Fruit fly (Drosophila melanogaster) whole organism, wandering third instar larva: ENCODE measurements around the gene PPP4R2r.

Experiments
- Abd-B ChIP-seq: fragments of >200 bp; optimal IDR thresholded peaks from 2 replicates; lab custom pipeline; 2017; ENCODE audit warnings: missing biosample characterization, missing genetic modification characterization
- CG32264 ChIP-seq: fragments of 200-800 bp; sonication (Bioruptor generic); optimal IDR thresholded peaks from 2 replicates; lab custom pipeline; 2016; ENCODE audit warnings: missing biosample characterization, missing genetic modification characterization
- CG9705 ChIP-seq: fragments of 200-800 bp; sonication (Bioruptor generic); optimal IDR thresholded peaks from 2 replicates; lab custom pipeline; 2018; ENCODE audit warnings: missing biosample characterization, mild to moderate bottlenecking, missing genetic modification characterization
- CrebA ChIP-seq: fragments of 200-800 bp; sonication (Bioruptor generic); optimal IDR thresholded peaks from 2 replicates; lab custom pipeline; 2016; ENCODE audit warnings: missing biosample characterization, mild to moderate bottlenecking, missing genetic modification characterization, borderline replicate concordance
- Dfd ChIP-seq: fragments of >200 bp; optimal IDR thresholded peaks from 2 replicates; lab custom pipeline; 2017; ENCODE audit warnings: missing biosample characterization, missing genetic modification characterization
- Dif ChIP-seq: fragments of 200-275, 200-300 bp; sonication (Bioruptor generic); optimal IDR thresholded peaks from 2 replicates; lab custom pipeline; 2018; ENCODE audit warnings: missing biosample characterization, missing genetic modification characterization; ENCODE audit not compliant: partially characterized antibody
- GATAd ChIP-seq: sonication (Bioruptor generic); optimal IDR thresholded peaks from 2 replicates; lab custom pipeline; 2016; ENCODE audit warnings: missing biosample characterization, missing genetic modification characterization
- HLH106 ChIP-seq: fragments of 200-800 bp; optimal IDR thresholded peaks from 3 replicates; lab custom pipeline; 2019; ENCODE audit warnings: missing biosample characterization, mild to moderate bottlenecking, missing genetic modification characterization, moderate library complexity
- Hnf4 ChIP-seq: fragments of 200-800 bp; sonication (Bioruptor generic); optimal IDR thresholded peaks from 2 replicates; lab custom pipeline; 2016; ENCODE audit warnings: missing biosample characterization, mild to moderate bottlenecking, missing genetic modification characterization
- Hr78 ChIP-seq: fragments of >200 bp; optimal IDR thresholded peaks from 2 replicates; lab custom pipeline; 2017; ENCODE audit warnings: missing biosample characterization, missing genetic modification characterization
- Hr83 ChIP-seq: fragments of 200-300 bp; sonication (Bioruptor generic); optimal IDR thresholded peaks from 2 replicates; lab custom pipeline; 2016; ENCODE audit warnings: missing biosample characterization, mild to moderate bottlenecking, missing genetic modification characterization, moderate library complexity; ENCODE audit not compliant: poor library complexity, severe bottlenecking
- Jra ChIP-seq: sonication (Bioruptor generic); optimal IDR thresholded peaks from 2 replicates; lab custom pipeline; 2016; ENCODE audit warnings: missing biosample characterization, missing genetic modification characterization
- Mio ChIP-seq: sonication (Bioruptor generic); optimal IDR thresholded peaks from 2 replicates; lab custom pipeline; 2016; ENCODE audit warnings: missing biosample characterization, missing genetic modification characterization
- Myc ChIP-seq: fragments of >200 bp; optimal IDR thresholded peaks from 2 replicates; lab custom pipeline; 2017
- N ChIP-seq: fragments of >200 bp; optimal IDR thresholded peaks from 2 replicates; lab custom pipeline; 2018; ENCODE audit warnings: missing biosample characterization, missing external identifiers, missing genetic modification characterization
- Rel ChIP-seq, 2 experiments: fragments of 200-800 bp; sonication (Bioruptor generic) in 1 of 2; optimal IDR thresholded peaks; 2 replicates in 1 of 2; 3 replicates in 1 of 2; lab custom pipeline; 2016 to 2019; ENCODE audit warnings: mild to moderate bottlenecking in 2 of 2, missing biosample characterization in 2 of 2, missing genetic modification characterization in 2 of 2, moderate library complexity in 1 of 2
- Sp1 ChIP-seq: fragments of 200-800 bp; sonication (Bioruptor generic); optimal IDR thresholded peaks from 3 replicates; lab custom pipeline; 2019; ENCODE audit warnings: missing biosample characterization, mild to moderate bottlenecking, missing genetic modification characterization, moderate library complexity
- Vsx2 ChIP-seq: fragments of 200-300, 225-300 bp; sonication (Bioruptor generic); optimal IDR thresholded peaks from 2 replicates; lab custom pipeline; 2018; ENCODE audit warnings: missing biosample characterization, missing genetic modification characterization; ENCODE audit not compliant: partially characterized antibody
- br ChIP-seq: fragments of 200-800 bp; sonication (Bioruptor generic); optimal IDR thresholded peaks from 2 replicates; lab custom pipeline; 2016; ENCODE audit warnings: missing biosample characterization, missing genetic modification characterization
- brk ChIP-seq: fragments of 200-800 bp; sonication (Bioruptor generic); optimal IDR thresholded peaks from 2 replicates; lab custom pipeline; 2016; ENCODE audit warnings: missing biosample characterization, mild to moderate bottlenecking, missing genetic modification characterization
- dsf ChIP-seq: sonication (Bioruptor generic); optimal IDR thresholded peaks from 2 replicates; lab custom pipeline; 2016; ENCODE audit warnings: missing biosample characterization, missing genetic modification characterization, borderline replicate concordance
- ey ChIP-seq: fragments of 200-800 bp; sonication (Bioruptor generic); optimal IDR thresholded peaks from 2 replicates; lab custom pipeline; 2016; ENCODE audit warnings: missing biosample characterization, missing genetic modification characterization
- foxo ChIP-seq, 2 experiments: fragments of 200-800 bp; sonication (Bioruptor generic); optimal IDR thresholded peaks; 2 replicates in 1 of 2; 3 replicates in 1 of 2; lab custom pipeline; 2016 to 2017; ENCODE audit warnings: missing biosample characterization in 2 of 2, missing genetic modification characterization in 2 of 2
- fru ChIP-seq: fragments of 200-800 bp; sonication (Bioruptor generic); optimal IDR thresholded peaks from 3 replicates; lab custom pipeline; 2016; ENCODE audit warnings: missing biosample characterization, mild to moderate bottlenecking, missing genetic modification characterization
- h ChIP-seq: fragments of 200-800 bp; sonication (Bioruptor generic); optimal IDR thresholded peaks from 3 replicates; lab custom pipeline; 2016; ENCODE audit warnings: missing biosample characterization, mild to moderate bottlenecking, missing genetic modification characterization
- jim ChIP-seq: fragments of 175-275, 200-325 bp; sonication (Bioruptor generic); optimal IDR thresholded peaks from 2 replicates; lab custom pipeline; 2016; ENCODE audit warnings: missing biosample characterization, mild to moderate bottlenecking, missing genetic modification characterization
- lola ChIP-seq: fragments of >200 bp; optimal IDR thresholded peaks from 2 replicates; lab custom pipeline; 2017; ENCODE audit warnings: missing biosample characterization, missing genetic modification characterization
- pan ChIP-seq: fragments of >200 bp; optimal IDR thresholded peaks from 2 replicates; lab custom pipeline; 2017
- psq ChIP-seq: fragments of 200-800 bp; sonication (Bioruptor generic); optimal IDR thresholded peaks from 3 replicates; lab custom pipeline; 2017; ENCODE audit warnings: missing biosample characterization, mild to moderate bottlenecking, missing genetic modification characterization, moderate library complexity
- rgr ChIP-seq: fragments of 200-800 bp; sonication (Bioruptor generic); optimal IDR thresholded peaks from 3 replicates; lab custom pipeline; 2016; ENCODE audit warnings: missing biosample characterization, mild to moderate bottlenecking, missing genetic modification characterization
- sage ChIP-seq: fragments of 200-800 bp; sonication (Bioruptor generic); optimal IDR thresholded peaks from 2 replicates; lab custom pipeline; 2016; ENCODE audit warnings: missing biosample characterization, mild to moderate bottlenecking, missing genetic modification characterization
- sv ChIP-seq: fragments of 200-800 bp; sonication (Bioruptor generic); optimal IDR thresholded peaks from 3 replicates; lab custom pipeline; 2016; ENCODE audit warnings: missing biosample characterization, missing genetic modification characterization
- tai ChIP-seq: sonication (Bioruptor generic); optimal IDR thresholded peaks from 2 replicates; lab custom pipeline; 2016; ENCODE audit warnings: missing biosample characterization, missing genetic modification characterization
- usp ChIP-seq: fragments of >200 bp; optimal IDR thresholded peaks from 2 replicates; lab custom pipeline; 2017; ENCODE audit warnings: missing biosample characterization, missing genetic modification characterization
- woc ChIP-seq: sonication (Bioruptor generic); optimal IDR thresholded peaks from 2 replicates; lab custom pipeline; 2016; ENCODE audit warnings: missing biosample characterization, mild to moderate bottlenecking, missing genetic modification characterization

PPP4R2r gene

dm6 chrX:10460506-10461114 is 18.0 kb upstream of the PPP4R2r start, which contains the start of gene Neb-cGP (continued):
- TF ChIP-seq GATAd (GFP tag; lab: Kevin White, UChicago) = no peak
- TF ChIP-seq N (GFP tag; lab: Kevin White, UChicago) = no peak
- TF ChIP-seq Hr78 (GFP tag; lab: Kevin White, UChicago) = no peak
- no peak for TF ChIP-seq Rel (GFP tag; optimal IDR thresholded peaks at IDR 0.05; lab: Kevin White, UChicago)
- TF ChIP-seq Rel (tag; optimal IDR thresholded peaks at IDR 0.05; lab: Kevin White, UChicago) = peak; percentile 65
- TF ChIP-seq pan (lab: Kevin White, UChicago) = no peak
- TF ChIP-seq CG32264 (GFP tag; lab: Kevin White, UChicago) = no peak
- no peak for TF ChIP-seq Jra
- peak; percentile 77 for TF ChIP-seq h (GFP tag; lab: Kevin White, UChicago)
- TF ChIP-seq rgr = peak; percentile 75
- TF ChIP-seq foxo (GFP tag; optimal IDR thresholded peaks at IDR 0.05; lab: Kevin White, UChicago) = peak in 1 of 2 experiments; percentile 83
- TF ChIP-seq Mio (GFP tag; lab: Kevin White, UChicago) = no peak
- peak; percentile 53 for TF ChIP-seq br (GFP tag; lab: Kevin White, UChicago)
- TF ChIP-seq, all 38 proteins: peak for 19

- peak; percentile 14 for TF ChIP-seq rgr
- TF ChIP-seq Sp1 (GFP tag; lab: Kevin White, UChicago) = peak; percentile 3
- TF ChIP-seq fru = no peak
Measured at dm6 chrX:10461938-10462337, 16.7 kb upstream of the PPP4R2r start.

- no peak for TF ChIP-seq Rel (GFP tag; optimal IDR thresholded peaks at IDR 0.05; lab: Kevin White, UChicago)
- TF ChIP-seq Rel (tag; optimal IDR thresholded peaks at IDR 0.05; lab: Kevin White, UChicago) = peak; percentile 5
- no peak for TF ChIP-seq pan (lab: Kevin White, UChicago)
- TF ChIP-seq jim (GFP tag; lab: Kevin White, UChicago) = no peak
- no peak for TF ChIP-seq Jra
- peak; percentile 29 for TF ChIP-seq fru
- TF ChIP-seq foxo (GFP tag; optimal IDR thresholded peaks at IDR 0.05; lab: Kevin White, UChicago) = peak in 1 of 2 experiments; percentile 42
- TF ChIP-seq h (GFP tag; lab: Kevin White, UChicago) = peak; percentile 19
- peak; percentile 16 for TF ChIP-seq HLH106 (tag; lab: Kevin White, UChicago)
- no peak for TF ChIP-seq sage (GFP tag; lab: Kevin White, UChicago)
- TF ChIP-seq Hr83 (GFP tag; lab: Kevin White, UChicago) = peak; percentile 36
- peak; percentile 14 for TF ChIP-seq Sp1 (GFP tag; lab: Kevin White, UChicago)
- TF ChIP-seq ey (GFP tag; lab: Kevin White, UChicago) = peak; percentile 0
- TF ChIP-seq dsf (GFP tag; lab: Kevin White, UChicago) = no peak
- no peak for TF ChIP-seq brk (GFP tag; lab: Kevin White, UChicago)
- TF ChIP-seq Hnf4 (GFP tag; lab: Kevin White, UChicago) = no peak
- TF ChIP-seq, all 38 proteins: peak for 8
Measured at dm6 chrX:10463056-10463710, 15.5 kb upstream of the PPP4R2r start.

dm6 chrX:10464531-10464930 is 14.1 kb upstream of the PPP4R2r start:
- TF ChIP-seq Dfd (GFP tag; lab: Kevin White, UChicago) = peak; percentile 87
- no peak for TF ChIP-seq brk (GFP tag; lab: Kevin White, UChicago)

- TF ChIP-seq usp (no peak), Dfd (GFP tag; lab: Kevin White, UChicago) (no peak), Myc (no peak), CG9705 (GFP tag; lab: Kevin White, UChicago) (no peak), Dif (GFP tag; lab: Kevin White, UChicago) (peak; percentile 15), HLH106 (tag; lab: Kevin White, UChicago) (peak; percentile 3), Vsx2 (no peak), psq (GFP tag; lab: Kevin White, UChicago) (no peak), jim (GFP tag; lab: Kevin White, UChicago) (no peak), tai (GFP tag; lab: Kevin White, UChicago) (no peak), CrebA (GFP tag; lab: Kevin White, UChicago) (no peak), br (GFP tag; lab: Kevin White, UChicago) (no peak), Hnf4 (GFP tag; lab: Kevin White, UChicago) (no peak), N (GFP tag; lab: Kevin White, UChicago) (peak; percentile 21), h (GFP tag; lab: Kevin White, UChicago) (peak; percentile 19), fru (peak; percentile 53), brk (GFP tag; lab: Kevin White, UChicago) (no peak), Abd-B (no peak), Hr83 (GFP tag; lab: Kevin White, UChicago) (peak; percentile 65), sv (no peak), GATAd (GFP tag; lab: Kevin White, UChicago) (no peak), lola (no peak), Rel (GFP tag; optimal IDR thresholded peaks at IDR 0.05; lab: Kevin White, UChicago) (no peak), Rel (tag; optimal IDR thresholded peaks at IDR 0.05; lab: Kevin White, UChicago) (peak; percentile 68), rgr (no peak), woc (GFP tag; lab: Kevin White, UChicago) (no peak), Jra (no peak), dsf (GFP tag; lab: Kevin White, UChicago) (no peak), Sp1 (GFP tag; lab: Kevin White, UChicago) (peak; percentile 12), pan (lab: Kevin White, UChicago) (no peak), sage (GFP tag; lab: Kevin White, UChicago) (no peak)
Measured at dm6 chrX:10472614-10473248, 5.9 kb upstream of the PPP4R2r start.
